Fruit fly (Drosophila melanogaster) whole organism, prepupa: Measurements from ENCODE around the gene CG33795.

Experiments
- Blimp-1 ChIP-seq: fragments of 200-800 bp; sonication (Bioruptor generic); optimal IDR thresholded peaks from 3 replicates; lab custom pipeline; 2017; ENCODE audit warnings: missing biosample characterization, missing genetic modification characterization, mild to moderate bottlenecking, moderate library complexity, missing genetic modification reagents
- CG10669 ChIP-seq: fragments of 200-800 bp; sonication (Bioruptor generic); optimal IDR thresholded peaks from 3 replicates; lab custom pipeline; 2018; ENCODE audit warnings: missing biosample characterization, mild to moderate bottlenecking, missing genetic modification characterization, moderate library complexity
- CG1621 ChIP-seq: fragments of 200-800 bp; sonication (Bioruptor generic); optimal IDR thresholded peaks from 3 replicates; lab custom pipeline; 2018; ENCODE audit warnings: missing biosample characterization, mild to moderate bottlenecking, missing genetic modification characterization
- CG32006 ChIP-seq: fragments of 200-800 bp; sonication (Bioruptor generic); optimal IDR thresholded peaks from 3 replicates; lab custom pipeline; 2017; ENCODE audit warnings: missing biosample characterization, mild to moderate bottlenecking, missing genetic modification characterization
- CG6276 ChIP-seq: fragments of 200-800 bp; sonication (Bioruptor generic); optimal IDR thresholded peaks from 2 replicates; lab custom pipeline; 2017; ENCODE audit warnings: missing biosample characterization, mild to moderate bottlenecking, missing genetic modification characterization
- CG6792 ChIP-seq: fragments of 200-800 bp; sonication (Bioruptor generic); optimal IDR thresholded peaks from 3 replicates; lab custom pipeline; 2016; ENCODE audit warnings: missing biosample characterization, missing genetic modification characterization
- Eip78C ChIP-seq: fragments of 200-800 bp; sonication (Bioruptor generic); peaks from one replicate; lab custom pipeline; 2016; ENCODE audit warnings: missing biosample characterization, missing genetic modification characterization
- Hr39 ChIP-seq: fragments of 200-800 bp; sonication (Bioruptor generic); optimal IDR thresholded peaks from 2 replicates; lab custom pipeline; 2016; ENCODE audit warnings: missing biosample characterization, missing genetic modification characterization
- Met ChIP-seq: fragments of 200-800 bp; sonication (Bioruptor generic); optimal IDR thresholded peaks from 3 replicates; lab custom pipeline; 2016; ENCODE audit warnings: missing biosample characterization, missing genetic modification characterization
- Smox ChIP-seq: fragments of 200-800 bp; sonication (Bioruptor generic); optimal IDR thresholded peaks from 3 replicates; lab custom pipeline; 2016; ENCODE audit warnings: missing biosample characterization, missing genetic modification characterization
- dsx ChIP-seq: fragments of 200-800 bp; optimal IDR thresholded peaks from 3 replicates; lab custom pipeline; 2019; ENCODE audit warnings: missing biosample characterization, mild to moderate bottlenecking, missing genetic modification characterization, moderate library complexity; ENCODE audit not compliant: poor library complexity, severe bottlenecking
- salr ChIP-seq, 2 experiments: fragments of 200-800 bp; sonication (Bioruptor generic); optimal IDR thresholded peaks; 3 replicates each; lab custom pipeline; 2016 to 2018; ENCODE audit warnings: missing biosample characterization in 2 of 2, missing genetic modification characterization in 2 of 2, mild to moderate bottlenecking in 1 of 2
- ss ChIP-seq, 2 experiments: fragments of 200-800 bp; sonication (Bioruptor generic); optimal IDR thresholded peaks; 2 replicates in 1 of 2; 3 replicates in 1 of 2; lab custom pipeline; 2017 to 2018; ENCODE audit warnings: mild to moderate bottlenecking in 2 of 2, missing biosample characterization in 2 of 2, missing genetic modification characterization in 2 of 2, moderate library complexity in 1 of 2

dm6 chr3L:16211936-16212287 lies 40.7 kb upstream of the CG33795 start:
- TF ChIP-seq Smox (no peak), Blimp-1 (GFP tag; lab: Kevin White, UChicago) (peak; percentile 14), salr (GFP tag; optimal IDR thresholded peaks at IDR 0.05; lab: Kevin White, UChicago) (peak in 1 of 2 experiments; percentile 18), CG6276 (GFP tag; lab: Kevin White, UChicago) (no peak), ss (GFP tag; optimal IDR thresholded peaks at IDR 0.05; lab: Kevin White, UChicago) (peak in 1 of 2 experiments; percentile 51), CG10669 (GFP tag; lab: Kevin White, UChicago) (peak; percentile 13), Eip78C (GFP tag; lab: Kevin White, UChicago) (peak; percentile 76), dsx (GFP tag; lab: Kevin White, UChicago) (no peak), Hr39 (no peak), CG1621 (tag; lab: Kevin White, UChicago) (no peak), CG6792 (peak; percentile 10), Met (no peak), CG32006 (GFP tag; lab: Kevin White, UChicago) (peak; percentile 47)
